Worm (Caenorhabditis elegans) whole organism, L2 larva: ENCODE data around the gene K01A6.7.

Experiments used
- lin-39 ChIP-seq: fragments of 150-350 bp; optimal IDR thresholded peaks from 2 replicates; lab custom pipeline; 2014; ENCODE audit warnings: missing biosample characterization, missing genetic modification reagents, missing genetic modification characterization
- nhr-237 ChIP-seq: fragments of 150-350 bp; optimal IDR thresholded peaks from 2 replicates; lab custom pipeline; 2014; ENCODE audit warnings: missing biosample characterization, missing genetic modification characterization

DNA sequence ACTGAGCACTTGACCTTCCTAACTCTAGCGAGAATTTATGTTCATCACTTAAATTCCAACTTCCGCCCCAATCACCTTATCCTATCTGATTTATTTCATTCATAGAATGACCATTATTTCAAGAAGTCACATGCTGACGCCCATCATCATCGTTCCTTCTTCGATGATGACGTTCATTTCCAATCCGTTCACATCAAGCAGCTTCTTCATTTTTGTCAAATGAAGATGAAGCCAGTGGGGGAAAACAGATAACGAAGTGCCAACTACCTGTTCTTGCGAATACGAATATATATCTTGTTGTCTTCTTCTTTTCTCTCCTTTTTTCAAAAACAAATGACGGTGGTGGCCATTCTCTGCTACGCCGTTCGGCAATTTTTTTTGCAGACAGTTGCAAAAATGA lies 36.5 kb downstream of the K01A6.7 start:
- TF ChIP-seq nhr-237 (tag; lab: Kevin White, UChicago) (no peak), lin-39 (tag; lab: Kevin White, UChicago) (no peak)
